Worm (Caenorhabditis elegans): Measurements from ENCODE around the gene ZC262.7.

- TF ChIP-seq W03F9.2 (tag; optimal IDR thresholded peaks at IDR 0.05) (no peak), dao-5 (tag; optimal IDR thresholded peaks at IDR 0.05) (no peak)
These were observed 22.9 kb downstream of the ZC262.7 start for ce11 chrIII:8321225-8321624.
